Fruit fly (Drosophila melanogaster) whole organism, adult: Measurements from ENCODE around the gene Tpi.

ENCODE experiments used
- CG11617 ChIP-seq: fragments of 200-800 bp; sonication (Bioruptor generic); optimal IDR thresholded peaks from 2 replicates; lab custom pipeline; 2017; ENCODE audit warnings: mild to moderate bottlenecking, missing biosample characterization, missing genetic modification reagents, missing genetic modification characterization
- CG12768 ChIP-seq: fragments of 200-800 bp; sonication (Bioruptor generic); optimal IDR thresholded peaks from 2 replicates; lab custom pipeline; 2017; ENCODE audit warnings: missing biosample characterization, missing genetic modification characterization, mild to moderate bottlenecking, moderate library complexity, missing genetic modification reagents
- CG14711 ChIP-seq: fragments of 200-800 bp; sonication (Bioruptor generic); optimal IDR thresholded peaks from 2 replicates; lab custom pipeline; 2018; ENCODE audit warnings: missing biosample characterization, mild to moderate bottlenecking, missing genetic modification characterization, moderate library complexity
- CG1620 ChIP-seq: fragments of 200-800 bp; sonication (Bioruptor generic); optimal IDR thresholded peaks from 2 replicates; lab custom pipeline; 2016; ENCODE audit warnings: missing biosample characterization, missing genetic modification characterization
- CG33017 ChIP-seq: fragments of 200-800 bp; sonication (Bioruptor generic); optimal IDR thresholded peaks from 2 replicates; lab custom pipeline; 2018; ENCODE audit warnings: missing biosample characterization, mild to moderate bottlenecking, missing genetic modification characterization, moderate library complexity
- CG5204 ChIP-seq: fragments of 200-800 bp; sonication (Bioruptor generic); optimal IDR thresholded peaks from 2 replicates; lab custom pipeline; 2016; ENCODE audit warnings: missing biosample characterization, missing genetic modification characterization
- CG7045 ChIP-seq: fragments of 200-800 bp; sonication (Bioruptor generic); optimal IDR thresholded peaks from 2 replicates; lab custom pipeline; 2017; ENCODE audit warnings: missing biosample characterization, mild to moderate bottlenecking, missing genetic modification characterization
- CG7101 ChIP-seq: fragments of 200-800 bp; sonication (Bioruptor generic); optimal IDR thresholded peaks from 2 replicates; lab custom pipeline; 2018; ENCODE audit warnings: missing biosample characterization, mild to moderate bottlenecking, missing genetic modification characterization, moderate library complexity
- Clk ChIP-seq: fragments of 200-800 bp; sonication (Bioruptor generic); optimal IDR thresholded peaks from 2 replicates; lab custom pipeline; 2017; ENCODE audit warnings: missing biosample characterization, missing genetic modification characterization
- Crg-1 ChIP-seq: fragments of 200-800 bp; sonication (Bioruptor generic); optimal IDR thresholded peaks from 2 replicates; lab custom pipeline; 2016; ENCODE audit warnings: missing biosample characterization, missing genetic modification characterization
- Hr96 ChIP-seq: fragments of 200-800 bp; sonication (Bioruptor generic); optimal IDR thresholded peaks from 2 replicates; lab custom pipeline; 2016; ENCODE audit warnings: missing biosample characterization, missing genetic modification characterization
- Mnt ChIP-seq: fragments of 200-800 bp; sonication (Bioruptor generic); optimal IDR thresholded peaks from 2 replicates; lab custom pipeline; 2016; ENCODE audit warnings: missing biosample characterization, mild to moderate bottlenecking, missing genetic modification characterization
- bab1 ChIP-seq: fragments of 200-800 bp; sonication (Bioruptor generic); optimal IDR thresholded peaks from 3 replicates; lab custom pipeline; 2019; ENCODE audit warnings: missing biosample characterization, mild to moderate bottlenecking, missing genetic modification characterization, moderate library complexity
- cic ChIP-seq: fragments of 200-800 bp; sonication (Bioruptor generic); optimal IDR thresholded peaks from 2 replicates; lab custom pipeline; 2017; ENCODE audit warnings: missing biosample characterization, mild to moderate bottlenecking, missing genetic modification characterization, moderate library complexity
- cnc ChIP-seq, 2 experiments: fragments of >200 bp; optimal IDR thresholded peaks; 2 replicates each; lab custom pipeline; 2017
- kay ChIP-seq: fragments of 200-800 bp; sonication (Bioruptor generic); peaks from one replicate; lab custom pipeline; 2016; ENCODE audit warnings: missing biosample characterization, missing genetic modification characterization, borderline replicate concordance
- ovo ChIP-seq: fragments of 200-800 bp; sonication (Bioruptor generic); optimal IDR thresholded peaks from 2 replicates; lab custom pipeline; 2016; ENCODE audit warnings: missing biosample characterization, missing genetic modification characterization
- pad ChIP-seq: fragments of 200-800 bp; sonication (Bioruptor generic); optimal IDR thresholded peaks from 3 replicates; lab custom pipeline; 2017; ENCODE audit warnings: missing biosample characterization, missing genetic modification characterization, mild to moderate bottlenecking, moderate library complexity, missing genetic modification reagents
- tj ChIP-seq: fragments of 200-800 bp; sonication (Bioruptor generic); optimal IDR thresholded peaks from 3 replicates; lab custom pipeline; 2017; ENCODE audit warnings: missing biosample characterization, mild to moderate bottlenecking, missing genetic modification characterization, moderate library complexity
- toe ChIP-seq: fragments of 200-800 bp; sonication (Bioruptor generic); optimal IDR thresholded peaks from 2 replicates; lab custom pipeline; 2016; ENCODE audit warnings: missing biosample characterization, missing genetic modification characterization

The Tpi gene

dm6 chr3R:30123163-30123562 lies 11.2 kb downstream of the Tpi start, which contains the start of gene CG45072:
CG45072 (minus strand) TSS chr3R:30123263.
- no peak for TF ChIP-seq CG7045 (GFP tag; lab: Kevin White, UChicago)
- TF ChIP-seq tj (GFP tag; lab: Kevin White, UChicago) = no peak
- TF ChIP-seq CG14711 (tag; lab: Kevin White, UChicago) = no peak
- no peak for TF ChIP-seq CG12768 (GFP tag; lab: Kevin White, UChicago)
- TF ChIP-seq CG1620 = no peak
- TF ChIP-seq pad (GFP tag; lab: Kevin White, UChicago) = no peak
- no peak for TF ChIP-seq cic (GFP tag; lab: Kevin White, UChicago)
- no peak for TF ChIP-seq Crg-1 (GFP tag; lab: Kevin White, UChicago)
- TF ChIP-seq CG5204 = no peak
- TF ChIP-seq Mnt (GFP tag; lab: Kevin White, UChicago) = no peak
- no peak for TF ChIP-seq CG33017 (tag; lab: Kevin White, UChicago)
- TF ChIP-seq CG7101 (tag; lab: Kevin White, UChicago) = no peak
- TF ChIP-seq kay (GFP tag; lab: Kevin White, UChicago) = no peak
- TF ChIP-seq CG11617 = no peak
- TF ChIP-seq Clk (GFP tag; lab: Kevin White, UChicago) = no peak
- no peak for TF ChIP-seq toe (GFP tag; lab: Kevin White, UChicago)
- TF ChIP-seq ovo = no peak

- no peak for TF ChIP-seq Mnt (GFP tag; lab: Kevin White, UChicago)
- TF ChIP-seq CG7101 (tag; lab: Kevin White, UChicago) = no peak
- TF ChIP-seq cic (GFP tag; lab: Kevin White, UChicago) = no peak
- TF ChIP-seq kay (GFP tag; lab: Kevin White, UChicago) = peak; percentile 35
- no peak for TF ChIP-seq toe (GFP tag; lab: Kevin White, UChicago)
Measured at dm6 chr3R:30121731-30122130, 12.7 kb downstream of the Tpi start.

- no peak for TF ChIP-seq toe (GFP tag; lab: Kevin White, UChicago)
- TF ChIP-seq tj (GFP tag; lab: Kevin White, UChicago) = no peak
- TF ChIP-seq Clk (GFP tag; lab: Kevin White, UChicago) = no peak
- no peak for TF ChIP-seq CG12768 (GFP tag; lab: Kevin White, UChicago)
- no peak for TF ChIP-seq Hr96
- no peak for TF ChIP-seq CG7045 (GFP tag; lab: Kevin White, UChicago)
- TF ChIP-seq CG5204 = no peak
- no peak for TF ChIP-seq CG14711 (tag; lab: Kevin White, UChicago)
- TF ChIP-seq ovo = no peak
- TF ChIP-seq CG11617 = no peak
- no peak for TF ChIP-seq Crg-1 (GFP tag; lab: Kevin White, UChicago)
- no peak for TF ChIP-seq cic (GFP tag; lab: Kevin White, UChicago)
- no peak for TF ChIP-seq kay (GFP tag; lab: Kevin White, UChicago)
- no peak for TF ChIP-seq CG33017 (tag; lab: Kevin White, UChicago)
- TF ChIP-seq Mnt (GFP tag; lab: Kevin White, UChicago) = no peak
- no peak for TF ChIP-seq cnc (optimal IDR thresholded peaks at IDR 0.05; lab: Kevin White, UChicago)
- TF ChIP-seq bab1 = no peak
- no peak for TF ChIP-seq CG1620
- TF ChIP-seq CG7101 (tag; lab: Kevin White, UChicago) = no peak
- no peak for TF ChIP-seq pad (GFP tag; lab: Kevin White, UChicago)
Measured at dm6 chr3R:30114286-30114803, 20.1 kb downstream of the Tpi start.

- no peak for TF ChIP-seq CG14711 (tag; lab: Kevin White, UChicago)
- no peak for TF ChIP-seq Crg-1 (GFP tag; lab: Kevin White, UChicago)
- no peak for TF ChIP-seq CG33017 (tag; lab: Kevin White, UChicago)
- TF ChIP-seq CG11617 = no peak
- TF ChIP-seq toe (GFP tag; lab: Kevin White, UChicago) = no peak
- TF ChIP-seq CG7101 (tag; lab: Kevin White, UChicago) = no peak
- TF ChIP-seq Hr96 = no peak
- TF ChIP-seq Clk (GFP tag; lab: Kevin White, UChicago) = no peak
- TF ChIP-seq tj (GFP tag; lab: Kevin White, UChicago) = no peak
- TF ChIP-seq CG12768 (GFP tag; lab: Kevin White, UChicago) = no peak
- no peak for TF ChIP-seq pad (GFP tag; lab: Kevin White, UChicago)
- TF ChIP-seq cic (GFP tag; lab: Kevin White, UChicago) = no peak
Measured at dm6 chr3R:30110959-30111358, 23.4 kb downstream of the Tpi start.

dm6 chr3R:30109380-30109779 lies 25.0 kb downstream of the Tpi start:
- TF ChIP-seq Hr96 (no peak), pad (GFP tag; lab: Kevin White, UChicago) (no peak), CG7045 (GFP tag; lab: Kevin White, UChicago) (no peak), CG12768 (GFP tag; lab: Kevin White, UChicago) (no peak), CG14711 (tag; lab: Kevin White, UChicago) (no peak), Clk (GFP tag; lab: Kevin White, UChicago) (no peak)

dm6 chr3R:30108639-30109038 lies 25.8 kb downstream of the Tpi start:
- TF ChIP-seq kay (GFP tag; lab: Kevin White, UChicago) (peak; percentile 72), cic (GFP tag; lab: Kevin White, UChicago) (peak; percentile 39), CG33017 (tag; lab: Kevin White, UChicago) (no peak)

- TF ChIP-seq cnc (optimal IDR thresholded peaks at IDR 0.05; lab: Kevin White, UChicago) (no peak), cic (GFP tag; lab: Kevin White, UChicago) (peak; percentile 96), CG12768 (GFP tag; lab: Kevin White, UChicago) (peak; percentile 65), ovo (no peak), bab1 (no peak), pad (GFP tag; lab: Kevin White, UChicago) (no peak), CG5204 (no peak)
Measured at dm6 chr3R:30107718-30108117, 26.7 kb downstream of the Tpi start.
